Worm (Caenorhabditis elegans) whole organism, mixed stage, embryonic: ENCODE data around the gene ptp-5.2.

ENCODE experiments used
- ceh-43 ChIP-seq: fragments of 200-800 bp; sonication (Bioruptor generic); optimal IDR thresholded peaks from 2 replicates; lab custom pipeline; 2018; ENCODE audit warnings: mild to moderate bottlenecking, missing genetic modification characterization, moderate library complexity, missing compliant biosample characterization
- cnd-1 ChIP-seq: fragments of 200-800 bp; sonication (Bioruptor generic); optimal IDR thresholded peaks from 2 replicates; lab custom pipeline; 2018; ENCODE audit warnings: mild to moderate bottlenecking, missing genetic modification characterization, missing compliant biosample characterization
- drap-1 ChIP-seq: fragments of 200-800 bp; sonication (Bioruptor generic); optimal IDR thresholded peaks from 3 replicates; lab custom pipeline; 2018; ENCODE audit warnings: mild to moderate bottlenecking, missing genetic modification characterization, missing compliant biosample characterization
- elt-1 ChIP-seq: sonication (generic microtip); optimal IDR thresholded peaks from 2 replicates; lab custom pipeline; 2017; ENCODE audit warnings: missing genetic modification characterization, mild to moderate bottlenecking, missing compliant biosample characterization, antibody characterized with exemption, moderate library complexity, borderline replicate concordance; ENCODE audit not compliant: insufficient read depth
- flh-1 ChIP-seq: fragments of 200-800 bp; sonication (Bioruptor generic); optimal IDR thresholded peaks from 2 replicates; lab custom pipeline; 2018; ENCODE audit warnings: mild to moderate bottlenecking, missing genetic modification characterization, moderate library complexity, missing compliant biosample characterization
- ham-2 ChIP-seq: fragments of 200-800 bp; sonication (Bioruptor generic); optimal IDR thresholded peaks from 2 replicates; lab custom pipeline; 2018; ENCODE audit warnings: mild to moderate bottlenecking, missing genetic modification characterization, missing compliant biosample characterization
- hlh-1 ChIP-seq: fragments of 150-350 bp; optimal IDR thresholded peaks from 2 replicates; lab custom pipeline; 2014; ENCODE audit warnings: missing biosample characterization, missing genetic modification reagents, missing genetic modification characterization
- lin-13 ChIP-seq: fragments of 150-350 bp; optimal IDR thresholded peaks from 2 replicates; lab custom pipeline; 2014; ENCODE audit warnings: missing biosample characterization, missing genetic modification characterization
- lsy-2 ChIP-seq: fragments of 150-350 bp; optimal IDR thresholded peaks from 2 replicates; lab custom pipeline; 2014; ENCODE audit warnings: missing biosample characterization, missing genetic modification characterization
- mab-5 ChIP-seq: fragments of 150-350 bp; optimal IDR thresholded peaks from 2 replicates; lab custom pipeline; 2014; ENCODE audit warnings: missing biosample characterization, missing genetic modification characterization
- mep-1 ChIP-seq: fragments of 150-350 bp; optimal IDR thresholded peaks from 2 replicates; lab custom pipeline; 2017; ENCODE audit warnings: missing biosample characterization, missing genetic modification reagents, missing genetic modification characterization, inconsistent platforms
- mls-2 ChIP-seq: sonication (generic microtip); optimal IDR thresholded peaks from 2 replicates; lab custom pipeline; 2016; ENCODE audit warnings: mild to moderate bottlenecking, missing genetic modification characterization, moderate library complexity, missing compliant biosample characterization
- nhr-2 ChIP-seq: fragments of 150-350 bp; optimal IDR thresholded peaks from 2 replicates; lab custom pipeline; 2014; ENCODE audit warnings: missing biosample characterization, missing genetic modification characterization
- nhr-76 ChIP-seq: sonication (generic microtip); optimal IDR thresholded peaks from 2 replicates; lab custom pipeline; 2017; ENCODE audit warnings: missing biosample characterization, missing genetic modification characterization
- tbx-8 ChIP-seq: fragments of 200-800 bp; sonication (Bioruptor generic); optimal IDR thresholded peaks from 2 replicates; lab custom pipeline; 2018; ENCODE audit warnings: mild to moderate bottlenecking, missing genetic modification characterization, moderate library complexity, missing compliant biosample characterization
- unc-120 ChIP-seq: sonication (generic microtip); optimal IDR thresholded peaks from 2 replicates; lab custom pipeline; 2017; ENCODE audit warnings: missing genetic modification characterization, missing compliant biosample characterization; ENCODE audit not compliant: poor library complexity, severe bottlenecking
- unc-39 ChIP-seq: fragments of 150-350 bp; optimal IDR thresholded peaks from 2 replicates; lab custom pipeline; 2014; ENCODE audit warnings: missing biosample characterization, missing genetic modification characterization
- unc-62 ChIP-seq: fragments of 150-350 bp; optimal IDR thresholded peaks from 2 replicates; lab custom pipeline; 2014; ENCODE audit warnings: missing biosample characterization, missing genetic modification reagents, missing genetic modification characterization
- ztf-11 ChIP-seq: fragments of 150-350 bp; optimal IDR thresholded peaks from 2 replicates; lab custom pipeline; 2014; ENCODE audit warnings: missing biosample characterization, missing genetic modification characterization

Gene ptp-5.2

ce11 chrIV:14728225-14728624 is 32.5 kb downstream of the ptp-5.2 start, which contains the start of gene Y57G11C.42:
Y57G11C.42 (plus strand) TSS chrIV:14728525.
- TF ChIP-seq ceh-43 (no peak), hlh-1 (tag; lab: Kevin White, UChicago) (no peak), lin-13 (no peak), ztf-11 (tag; lab: Kevin White, UChicago) (no peak), mab-5 (no peak), mls-2 (tag; lab: Kevin White, UChicago) (no peak), ham-2 (GFP tag; lab: Kevin White, UChicago) (no peak)

- no peak for TF ChIP-seq cnd-1 (tag; lab: Kevin White, UChicago)
- no peak for TF ChIP-seq mab-5
- no peak for TF ChIP-seq unc-62
- no peak for TF ChIP-seq ham-2 (GFP tag; lab: Kevin White, UChicago)
- TF ChIP-seq lsy-2 = no peak
- TF ChIP-seq lin-13 = no peak
- no peak for TF ChIP-seq nhr-2 (tag; lab: Kevin White, UChicago)
- TF ChIP-seq tbx-8 (GFP tag; lab: Kevin White, UChicago) = no peak
- TF ChIP-seq unc-39 (tag; lab: Kevin White, UChicago) = no peak
- no peak for TF ChIP-seq elt-1
- TF ChIP-seq flh-1 (GFP tag; lab: Kevin White, UChicago) = no peak
- no peak for TF ChIP-seq mep-1 (tag; lab: Kevin White, UChicago)
- TF ChIP-seq nhr-76 = no peak
- no peak for TF ChIP-seq unc-120 (tag; lab: Kevin White, UChicago)
Measured at ce11 chrIV:14715500-14715899, 45.2 kb downstream of the ptp-5.2 start, which contains the start of gene lgc-8. lgc-8 (plus strand) TSS chrIV:14715800.

ce11 chrIV:14709286-14709685 is 51.5 kb downstream of the ptp-5.2 start, which contains the start of gene lgc-7:
lgc-7 (plus strand) TSS chrIV:14709586.
- TF ChIP-seq drap-1 (GFP tag; lab: Kevin White, UChicago) (no peak), mls-2 (tag; lab: Kevin White, UChicago) (no peak), mab-5 (no peak)
